Worm (Caenorhabditis elegans): ENCODE results near the gene F01E11.3.

- TF ChIP-seq hlh-13 (GFP tag; optimal IDR thresholded peaks at IDR 0.05) (no peak), F13H6.1 (tag; optimal IDR thresholded peaks at IDR 0.05) (no peak), dve-1 (tag; optimal IDR thresholded peaks at IDR 0.05) (no peak), zip-5 (tag; optimal IDR thresholded peaks at IDR 0.05) (no peak), mec-3 (tag; optimal IDR thresholded peaks at IDR 0.05; ENCODE audit: borderline replicate concordance) (no peak), C38D4.7 (GFP tag; optimal IDR thresholded peaks at IDR 0.05) (no peak)
Measured at ce11 chrX:6953339-6953738, 13.8 kb upstream of the F01E11.3 start.
